Fruit fly (Drosophila melanogaster): Measurements from ENCODE around the gene abs.
A peak's percentile ranks its signal among the peaks of the same experiment; 100 is the strongest.

The abs gene

dm6 chr3R:4251241-4251640 lies 18.4 kb downstream of the abs start, which contains the start of gene TwdlG:
TSS of gene TwdlG (minus strand) at chr3R:4251341.
- TF ChIP-seq CG32006 (GFP tag; optimal IDR thresholded peaks at IDR 0.05) = no peak
- no peak for TF ChIP-seq pdm3 (GFP tag; optimal IDR thresholded peaks at IDR 0.05)
- TF ChIP-seq CG6792 (GFP tag; optimal IDR thresholded peaks at IDR 0.05) = no peak
- TF ChIP-seq Eip78C (GFP tag) = no peak
- TF ChIP-seq CG9139 (GFP tag; optimal IDR thresholded peaks at IDR 0.05) = no peak
- TF ChIP-seq vri (GFP tag; optimal IDR thresholded peaks at IDR 0.05) = no peak
- TF ChIP-seq Hr39 (GFP tag; optimal IDR thresholded peaks at IDR 0.05) = no peak
- no peak for TF ChIP-seq topi (GFP tag; optimal IDR thresholded peaks at IDR 0.05)
- no peak for TF ChIP-seq CG10631 (GFP tag; optimal IDR thresholded peaks at IDR 0.05)
- no peak for TF ChIP-seq CG11762 (GFP tag; optimal IDR thresholded peaks at IDR 0.05; ENCODE audit: insufficient read depth)
- no peak for TF ChIP-seq CG15336 (GFP tag; IDR thresholded peaks at IDR 0.05)
- no peak for TF ChIP-seq CG34406 (GFP tag; optimal IDR thresholded peaks at IDR 0.05)
- no peak for TF ChIP-seq Hr4 (GFP tag; optimal IDR thresholded peaks at IDR 0.05)
- TF ChIP-seq CG11902 (GFP tag; optimal IDR thresholded peaks at IDR 0.05) = no peak
- TF ChIP-seq CG11294 (GFP tag; IDR thresholded peaks at IDR 0.05) = no peak
- TF ChIP-seq Ets96B (tag; optimal IDR thresholded peaks at IDR 0.05) = no peak
- no peak for TF ChIP-seq Eip93F (GFP tag; optimal IDR thresholded peaks at IDR 0.05)
- TF ChIP-seq CG8632 (GFP tag; optimal IDR thresholded peaks at IDR 0.05) = no peak
- no peak for TF ChIP-seq net (GFP tag; optimal IDR thresholded peaks at IDR 0.05)
- no peak for TF ChIP-seq salr (GFP tag; optimal IDR thresholded peaks at IDR 0.05)

DNA sequence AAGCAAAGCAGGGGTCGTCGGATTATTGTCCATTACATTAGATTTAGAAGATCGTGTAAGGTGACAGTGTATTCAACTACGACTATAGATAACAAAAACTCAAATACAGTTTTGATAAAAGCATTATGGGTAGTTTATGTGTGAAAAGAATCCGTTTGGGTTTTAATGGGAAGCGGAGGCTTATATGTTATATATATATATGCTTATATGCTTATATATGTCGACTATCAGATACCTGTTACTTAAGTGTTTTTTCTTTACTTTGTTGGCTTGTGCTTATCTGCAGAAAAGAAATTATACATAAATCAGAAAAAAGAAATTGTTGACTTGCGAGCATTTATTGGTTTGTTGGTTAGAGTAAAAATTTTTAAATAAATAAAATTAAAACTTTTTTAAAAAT lies 20.1 kb downstream of the abs start, which contains the start of gene CG14644:
Gene CG14644 (minus strand): TSS at position 101 of the 400 bp plus-strand sequence.
- TF ChIP-seq Hr39 (GFP tag; optimal IDR thresholded peaks at IDR 0.05) (no peak), CG6792 (GFP tag; optimal IDR thresholded peaks at IDR 0.05) (no peak), CG9139 (GFP tag; optimal IDR thresholded peaks at IDR 0.05) (no peak), dsx (GFP tag; optimal IDR thresholded peaks at IDR 0.05; ENCODE audit: poor library complexity, severe bottlenecking) (no peak), CG11902 (GFP tag; optimal IDR thresholded peaks at IDR 0.05) (no peak), esn (GFP tag; optimal IDR thresholded peaks at IDR 0.05) (no peak), CG15336 (GFP tag; IDR thresholded peaks at IDR 0.05) (no peak), CG10669 (GFP tag; optimal IDR thresholded peaks at IDR 0.05) (no peak), Gug (GFP tag; IDR thresholded peaks at IDR 0.05) (no peak)

- TF ChIP-seq Eip93F (GFP tag; optimal IDR thresholded peaks at IDR 0.05) (no peak), Sox102F (GFP tag; optimal IDR thresholded peaks at IDR 0.05) (no peak)
Measured at dm6 chr3R:4254408-4254807, 21.6 kb downstream of the abs start, which contains the start of gene TwdlV. TSS of gene TwdlV (plus strand) at chr3R:4254708.

- TF ChIP-seq eg (GFP tag; IDR thresholded peaks at IDR 0.05) = no peak
- TF ChIP-seq Lpt (GFP tag; optimal IDR thresholded peaks at IDR 0.05) = no peak
- TF ChIP-seq CG11902 (GFP tag; optimal IDR thresholded peaks at IDR 0.05) = no peak
- no peak for TF ChIP-seq CG31627 (GFP tag; optimal IDR thresholded peaks at IDR 0.05)
- no peak for TF ChIP-seq Hr39 (GFP tag; optimal IDR thresholded peaks at IDR 0.05)
- TF ChIP-seq CG6808 (GFP tag; optimal IDR thresholded peaks at IDR 0.05) = no peak
- no peak for TF ChIP-seq esn (GFP tag; optimal IDR thresholded peaks at IDR 0.05)
- no peak for TF ChIP-seq vri (GFP tag; optimal IDR thresholded peaks at IDR 0.05)
- TF ChIP-seq Met (GFP tag; optimal IDR thresholded peaks at IDR 0.05) = no peak
- TF ChIP-seq dac (GFP tag; optimal IDR thresholded peaks at IDR 0.05) = no peak
- no peak for TF ChIP-seq CG3919 (GFP tag; optimal IDR thresholded peaks at IDR 0.05)
- no peak for TF ChIP-seq CG10669 (GFP tag; optimal IDR thresholded peaks at IDR 0.05)
- TF ChIP-seq salr (GFP tag; optimal IDR thresholded peaks at IDR 0.05) = no peak
- no peak for TF ChIP-seq CG1621 (tag; optimal IDR thresholded peaks at IDR 0.05)
- TF ChIP-seq CG11762 (GFP tag; optimal IDR thresholded peaks at IDR 0.05; ENCODE audit: insufficient read depth) = no peak
Measured at dm6 chr3R:4256672-4257071, 23.8 kb downstream of the abs start, which contains the start of gene Or82a. TSS of gene Or82a (plus strand) at chr3R:4256972.

- no peak for TF ChIP-seq acj6 (GFP tag; optimal IDR thresholded peaks at IDR 0.05)
- no peak for TF ChIP-seq vri (GFP tag; optimal IDR thresholded peaks at IDR 0.05)
- TF ChIP-seq Smox (GFP tag; optimal IDR thresholded peaks at IDR 0.05) = no peak
- peak; percentile 52 for TF ChIP-seq Eip78C (GFP tag)
- TF ChIP-seq CG4318 (GFP tag; optimal IDR thresholded peaks at IDR 0.05) = no peak
- no peak for TF ChIP-seq net (GFP tag; optimal IDR thresholded peaks at IDR 0.05)
- no peak for TF ChIP-seq CG10669 (GFP tag; optimal IDR thresholded peaks at IDR 0.05)
- TF ChIP-seq CG32006 (GFP tag; optimal IDR thresholded peaks at IDR 0.05) = peak; percentile 35
Measured at dm6 chr3R:4266470-4266869, 33.6 kb downstream of the abs start, which contains the start of gene CG1092. TSS of gene CG1092 (plus strand) at chr3R:4266770.
